Fruit fly (Drosophila melanogaster): ENCODE data around the gene Drsl4.

The Drsl4 gene

DNA sequence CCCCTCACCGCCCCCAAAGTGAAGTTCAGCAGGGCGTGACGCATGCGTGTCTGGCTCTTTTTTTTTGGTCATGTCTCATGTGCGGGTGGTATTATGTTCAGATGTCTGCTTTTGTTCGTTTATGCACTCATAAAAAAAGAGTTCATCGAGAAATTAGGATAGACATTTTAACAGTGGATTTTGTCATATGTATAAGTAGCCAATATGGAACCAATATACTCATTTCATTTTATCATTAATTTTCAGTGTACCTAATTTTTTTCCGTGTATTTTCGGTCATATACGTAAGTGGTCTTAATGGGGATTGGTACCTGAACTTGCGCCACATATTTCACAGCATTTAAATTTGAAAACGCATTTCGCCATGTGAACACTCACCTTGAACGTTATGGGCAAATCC lies 15.1 kb upstream of the Drsl4 start (continued):
- TF ChIP-seq CG8319 (GFP tag; optimal IDR thresholded peaks at IDR 0.05), result no peak
- TF ChIP-seq CG10669 (GFP tag; optimal IDR thresholded peaks at IDR 0.05), result no peak
- no peak for TF ChIP-seq CG8632 (GFP tag; optimal IDR thresholded peaks at IDR 0.05)
- no peak for TF ChIP-seq dac (GFP tag; optimal IDR thresholded peaks at IDR 0.05)
- no peak for TF ChIP-seq Lpt (GFP tag; optimal IDR thresholded peaks at IDR 0.05)
- peak; percentile 28 for TF ChIP-seq Ets96B (tag; optimal IDR thresholded peaks at IDR 0.05)
- TF ChIP-seq CG9139 (GFP tag; optimal IDR thresholded peaks at IDR 0.05), result no peak
- no peak for TF ChIP-seq ss (GFP tag; optimal IDR thresholded peaks at IDR 0.05)
- TF ChIP-seq CG10631 (GFP tag; optimal IDR thresholded peaks at IDR 0.05), result peak; percentile 33
- peak; percentile 69 for TF ChIP-seq Sox102F (GFP tag; optimal IDR thresholded peaks at IDR 0.05)

DNA sequence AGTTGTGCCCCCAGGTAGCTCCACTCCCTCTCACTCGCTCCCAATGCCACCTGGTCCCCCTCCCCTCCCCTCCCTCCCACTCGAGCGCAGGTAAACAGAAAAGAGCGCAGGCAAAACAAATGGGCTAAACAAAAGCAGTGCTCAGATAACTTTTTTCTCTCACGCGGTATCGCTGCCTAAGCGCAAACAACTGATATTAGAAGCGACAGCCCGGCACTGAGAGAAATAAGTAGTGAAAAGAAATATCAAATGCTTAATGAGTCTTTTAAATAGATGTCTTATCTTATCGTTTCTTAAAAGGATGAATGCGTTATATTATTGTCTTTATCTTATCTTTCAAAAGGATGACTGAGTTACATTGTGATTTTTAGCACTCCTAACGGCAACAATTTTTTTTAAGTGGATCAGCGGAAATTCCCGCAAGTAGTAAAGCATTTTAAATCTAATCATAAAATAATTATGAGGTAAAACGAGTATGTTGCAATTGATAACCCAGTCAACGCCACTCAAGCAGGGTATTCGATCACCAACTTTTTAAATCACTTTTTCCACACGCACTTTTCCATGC lies 14.2 kb upstream of the Drsl4 start:
- TF ChIP-seq CG34406 (GFP tag; optimal IDR thresholded peaks at IDR 0.05), result no peak
- TF ChIP-seq CG3032 (tag; optimal IDR thresholded peaks at IDR 0.05), result no peak
- peak; percentile 16 for TF ChIP-seq Hr39 (GFP tag; optimal IDR thresholded peaks at IDR 0.05)
- TF ChIP-seq CG8119 (GFP tag; IDR thresholded peaks at IDR 0.05), result peak; percentile 80
- no peak for TF ChIP-seq CG11762 (GFP tag; optimal IDR thresholded peaks at IDR 0.05; ENCODE audit: insufficient read depth)
- TF ChIP-seq Ets21C (GFP tag; optimal IDR thresholded peaks at IDR 0.05), result no peak
- peak; percentile 92 for TF ChIP-seq fkh (GFP tag; optimal IDR thresholded peaks at IDR 0.05)
- peak; percentile 83 for TF ChIP-seq CG15336 (GFP tag; IDR thresholded peaks at IDR 0.05)
- peak; percentile 62 for TF ChIP-seq svp (GFP tag)
- no peak for TF ChIP-seq spab (GFP tag; optimal IDR thresholded peaks at IDR 0.05)
- no peak for TF ChIP-seq Eip93F (GFP tag; optimal IDR thresholded peaks at IDR 0.05)
- TF ChIP-seq net (GFP tag; optimal IDR thresholded peaks at IDR 0.05), result peak; percentile 39
- TF ChIP-seq fd85E (GFP tag; optimal IDR thresholded peaks at IDR 0.05), result no peak
- TF ChIP-seq CG11902 (GFP tag; optimal IDR thresholded peaks at IDR 0.05), result no peak
- TF ChIP-seq CG6808 (GFP tag; optimal IDR thresholded peaks at IDR 0.05), result no peak
- TF ChIP-seq Smox (GFP tag; optimal IDR thresholded peaks at IDR 0.05), result peak; percentile 14
- TF ChIP-seq esn (GFP tag; optimal IDR thresholded peaks at IDR 0.05), result peak; percentile 13
- TF ChIP-seq CG8632 (GFP tag; optimal IDR thresholded peaks at IDR 0.05), result no peak
- no peak for TF ChIP-seq ss (GFP tag; optimal IDR thresholded peaks at IDR 0.05)
- TF ChIP-seq CG10669 (GFP tag; optimal IDR thresholded peaks at IDR 0.05), result no peak
- TF ChIP-seq CG4318 (GFP tag; optimal IDR thresholded peaks at IDR 0.05), result peak; percentile 53
- no peak for TF ChIP-seq CG8319 (GFP tag; optimal IDR thresholded peaks at IDR 0.05)
- TF ChIP-seq Eip75B (GFP tag; optimal IDR thresholded peaks at IDR 0.05), result peak; percentile 19
- TF ChIP-seq Lpt (GFP tag; optimal IDR thresholded peaks at IDR 0.05), result peak; percentile 61
- TF ChIP-seq CG9139 (GFP tag; optimal IDR thresholded peaks at IDR 0.05), result no peak
- TF ChIP-seq CG6276 (GFP tag; optimal IDR thresholded peaks at IDR 0.05), result peak; percentile 77
- TF ChIP-seq eg (GFP tag; IDR thresholded peaks at IDR 0.05), result peak; percentile 79; the same call in 2 of the 3 replicates
- peak; percentile 52 for TF ChIP-seq pdm3 (GFP tag; optimal IDR thresholded peaks at IDR 0.05)
- TF ChIP-seq fd59A (GFP tag; optimal IDR thresholded peaks at IDR 0.05), result no peak
- no peak for TF ChIP-seq CG16779 (tag; optimal IDR thresholded peaks at IDR 0.05)
- TF ChIP-seq salr (GFP tag; optimal IDR thresholded peaks at IDR 0.05), result peak in 1 of 2 experiments; percentile 69
- peak; percentile 17 for TF ChIP-seq lz (GFP tag; optimal IDR thresholded peaks at IDR 0.05)
- peak; percentile 43; the same call in 1 of the 2 replicates for TF ChIP-seq CG11294 (GFP tag; IDR thresholded peaks at IDR 0.05)
- no peak for TF ChIP-seq dsx (GFP tag; optimal IDR thresholded peaks at IDR 0.05; ENCODE audit: poor library complexity, severe bottlenecking)
- peak; percentile 20 for TF ChIP-seq acj6 (GFP tag; optimal IDR thresholded peaks at IDR 0.05)
- TF ChIP-seq vri (GFP tag; optimal IDR thresholded peaks at IDR 0.05), result peak; percentile 66
- TF ChIP-seq Sox15 (GFP tag; optimal IDR thresholded peaks at IDR 0.05), result no peak
- peak; percentile 59; the same call in 2 of the 3 replicates for TF ChIP-seq CG6163 (GFP tag; IDR thresholded peaks at IDR 0.05)
- no peak for TF ChIP-seq cyc (GFP tag; optimal IDR thresholded peaks at IDR 0.05)
- peak; percentile 42 for TF ChIP-seq achi (GFP tag; optimal IDR thresholded peaks at IDR 0.05)
- no peak for TF ChIP-seq Blimp-1 (GFP tag; optimal IDR thresholded peaks at IDR 0.05)
- peak; percentile 24 for TF ChIP-seq CG6792 (GFP tag; optimal IDR thresholded peaks at IDR 0.05)
- TF ChIP-seq dac (GFP tag; optimal IDR thresholded peaks at IDR 0.05), result peak; percentile 12
- TF ChIP-seq Hr4 (GFP tag; optimal IDR thresholded peaks at IDR 0.05), result peak; percentile 80
- no peak for TF ChIP-seq CG6854 (GFP tag; optimal IDR thresholded peaks at IDR 0.05)

Measured in whole organism, prepupa.